Fruit fly (Drosophila melanogaster): ENCODE results near the gene CG12994.

The CG12994 gene

DNA sequence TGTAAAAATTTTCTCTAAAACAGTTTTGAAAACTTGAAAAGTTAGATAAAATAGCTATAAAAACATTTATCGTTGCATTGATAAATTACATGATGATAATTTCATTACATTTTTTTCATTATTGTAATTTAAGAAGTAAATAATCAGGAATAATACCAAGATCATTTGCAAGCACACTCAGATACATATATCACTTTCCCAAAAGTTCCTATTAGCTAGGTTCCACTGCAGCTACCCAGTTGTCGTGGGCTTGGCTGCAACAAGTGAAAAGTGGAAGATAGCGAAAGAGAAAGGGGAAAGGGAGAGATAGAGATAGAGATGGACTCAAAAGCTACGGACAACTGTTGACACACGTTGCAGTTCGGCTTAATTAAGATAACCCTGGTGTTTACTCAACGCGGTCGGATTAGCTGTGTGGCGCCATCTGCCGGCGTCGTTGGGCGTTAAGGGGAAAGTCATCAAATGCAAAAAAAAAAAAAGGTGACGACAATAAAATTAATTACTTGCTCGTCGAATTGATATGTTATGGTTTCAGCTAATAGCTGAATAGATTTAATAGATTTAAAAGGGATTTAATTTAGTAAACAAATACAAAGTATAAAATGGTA lies 38.0 kb upstream of the CG12994 start:
- peak; percentile 10 for TF ChIP-seq PHDP (tag; optimal IDR thresholded peaks at IDR 0.05)
- peak; percentile 86 for TF ChIP-seq CTCF (GFP tag; optimal IDR thresholded peaks at IDR 0.05)
- TF ChIP-seq az2 (GFP tag; optimal IDR thresholded peaks at IDR 0.05): peak; percentile 22
- no peak for TF ChIP-seq gcm2 (GFP tag; optimal IDR thresholded peaks at IDR 0.05)
- peak; percentile 15 for TF ChIP-seq CG2712 (tag; optimal IDR thresholded peaks at IDR 0.05)
- no peak for TF ChIP-seq CG8359 (GFP tag; optimal IDR thresholded peaks at IDR 0.05; ENCODE audit: borderline replicate concordance)
- TF ChIP-seq row (GFP tag; IDR thresholded peaks at IDR 0.05): peak; percentile 24; the same call in 2 of the 3 replicates
- peak; percentile 55 for TF ChIP-seq sens (GFP tag)
- TF ChIP-seq CG8924 (tag; optimal IDR thresholded peaks at IDR 0.05): peak; percentile 3
- TF ChIP-seq Ssrp (tag; optimal IDR thresholded peaks at IDR 0.05): peak; percentile 47
- no peak for TF ChIP-seq CG13624 (GFP tag; optimal IDR thresholded peaks at IDR 0.05)
- no peak for TF ChIP-seq Meics (GFP tag; optimal IDR thresholded peaks at IDR 0.05)
- peak; percentile 46; the same call in 1 of the 2 replicates for TF ChIP-seq CG31441 (GFP tag; IDR thresholded peaks at IDR 0.05)
- no peak for TF ChIP-seq ERR (GFP tag; optimal IDR thresholded peaks at IDR 0.05)
- TF ChIP-seq ken (GFP tag; IDR thresholded peaks at IDR 0.05): 0 out of 3 replicates have a peak, but pooled peaks have one; percentile 34
- peak; percentile 26 for TF ChIP-seq CG2875 (GFP tag; optimal IDR thresholded peaks at IDR 0.05)
- TF ChIP-seq Dfd (GFP tag; optimal IDR thresholded peaks at IDR 0.05): no peak
- TF ChIP-seq Sox102F (GFP tag; optimal IDR thresholded peaks at IDR 0.05): peak; percentile 44
- 0 out of 3 replicates have a peak, but pooled peaks have one; percentile 20 for TF ChIP-seq CG2199 (GFP tag; IDR thresholded peaks at IDR 0.05)
- TF ChIP-seq HLHmδ (GFP tag; optimal IDR thresholded peaks at IDR 0.05): peak; percentile 36
- no peak for TF ChIP-seq CG16863 (GFP tag; optimal IDR thresholded peaks at IDR 0.05)
- TF ChIP-seq dmrt99B (tag; optimal IDR thresholded peaks at IDR 0.05): peak; percentile 26
- peak; percentile 17 for TF ChIP-seq CG10979 (tag; optimal IDR thresholded peaks at IDR 0.05)
- TF ChIP-seq CG13123 (GFP tag; optimal IDR thresholded peaks at IDR 0.05): no peak
- peak; percentile 40 for TF ChIP-seq Med (GFP tag)
- TF ChIP-seq CG17361 (GFP tag; IDR thresholded peaks at IDR 0.05): 0 out of 3 replicates have a peak, but pooled peaks have one; percentile 18
- TF ChIP-seq MESR4 (GFP tag; optimal IDR thresholded peaks at IDR 0.05): no peak
- TF ChIP-seq otp (GFP tag; IDR thresholded peaks at IDR 0.05): no peak; the same call in 2 of the 3 replicates
- peak; percentile 8 for TF ChIP-seq fd64A (GFP tag; optimal IDR thresholded peaks at IDR 0.05)
- no peak for TF ChIP-seq CG11560 (tag; IDR thresholded peaks at IDR 0.05)
- no peak for TF ChIP-seq CG3847 (GFP tag; IDR thresholded peaks at IDR 0.05)
- TF ChIP-seq phol (tag; optimal IDR thresholded peaks at IDR 0.05): peak; percentile 37
- peak; percentile 4 for TF ChIP-seq CG7839 (tag; optimal IDR thresholded peaks at IDR 0.05)
- peak in 1 of 2 experiments; percentile 56 for TF ChIP-seq bsh (GFP tag; optimal IDR thresholded peaks at IDR 0.05)
- peak; percentile 22 for TF ChIP-seq CG11504 (tag; optimal IDR thresholded peaks at IDR 0.05)
- no peak for TF ChIP-seq CrebB (tag; optimal IDR thresholded peaks at IDR 0.05)
- TF ChIP-seq CG12391 (tag; optimal IDR thresholded peaks at IDR 0.05): peak; percentile 30
- TF ChIP-seq gem (tag; optimal IDR thresholded peaks at IDR 0.05): peak; percentile 49
- TF ChIP-seq CG8388 (GFP tag; optimal IDR thresholded peaks at IDR 0.05): peak; percentile 26
- TF ChIP-seq ato (GFP tag; IDR thresholded peaks at IDR 0.05; ENCODE audit: partially characterized antibody): no peak
- TF ChIP-seq CoRest (tag; optimal IDR thresholded peaks at IDR 0.05): peak; percentile 25
- peak; percentile 79 for TF ChIP-seq Ets65A (GFP tag)
- TF ChIP-seq Awh (GFP tag; IDR thresholded peaks at IDR 0.05): peak; percentile 42; the same call in 1 of the 2 replicates
- TF ChIP-seq Oli (tag; optimal IDR thresholded peaks at IDR 0.05): peak; percentile 30
- TF ChIP-seq CG7556 (GFP tag; optimal IDR thresholded peaks at IDR 0.05): peak; percentile 12
- TF ChIP-seq grau (tag; optimal IDR thresholded peaks at IDR 0.05): peak; percentile 78
- peak; percentile 68 for TF ChIP-seq Blimp-1 (GFP tag; optimal IDR thresholded peaks at IDR 0.05)
- peak; percentile 13 for TF ChIP-seq Asciz (GFP tag; optimal IDR thresholded peaks at IDR 0.05)
- no peak for TF ChIP-seq trh (GFP tag; optimal IDR thresholded peaks at IDR 0.05)
